Worm (Caenorhabditis elegans): ENCODE measurements around the gene Y110A2AL.6.

DNA sequence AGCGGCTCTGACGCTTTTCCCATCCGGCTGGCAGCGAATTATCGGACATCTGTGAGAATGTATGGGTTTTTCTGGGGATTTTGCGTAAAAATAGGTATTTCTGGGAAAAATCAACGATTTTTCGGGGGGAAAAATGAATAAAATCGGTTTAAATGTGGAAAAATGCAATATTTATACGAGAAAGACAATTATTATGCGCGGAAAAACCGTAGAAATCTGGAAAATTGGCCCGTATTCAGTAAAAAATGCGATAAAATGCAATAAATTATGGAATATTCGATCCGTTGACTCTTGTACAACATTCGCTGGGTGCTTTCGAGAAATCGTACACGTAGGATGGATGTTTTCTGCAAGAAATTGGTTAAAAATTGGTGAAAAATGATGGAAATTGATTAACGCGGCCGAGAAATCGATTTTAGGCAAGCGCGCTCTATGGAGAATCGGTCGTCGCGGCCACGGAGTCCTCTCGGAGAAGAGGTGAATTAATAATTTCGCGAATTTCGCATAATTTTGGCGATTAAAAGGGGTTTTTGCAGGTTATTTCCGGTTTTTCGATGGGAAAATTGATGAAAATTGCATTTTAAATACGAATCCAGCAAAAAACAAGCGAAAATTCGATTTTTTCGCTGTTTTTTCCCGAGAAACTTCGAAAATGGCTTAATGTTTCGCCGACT, 47.7 kb upstream of the Y110A2AL.6 start, which contains the start of gene pinn-1:
- TF ChIP-seq Y53F4B.3 (GFP tag; IDR thresholded peaks at IDR 0.05), result peak; percentile 10; the same call in 1 of the 2 replicates
- peak; percentile 66; the same call in 1 of the 2 replicates for TF ChIP-seq hsf-1 (GFP tag; IDR thresholded peaks at IDR 0.05)
- TF ChIP-seq let-526 (GFP tag; IDR thresholded peaks at IDR 0.05), result peak; percentile 91
- peak; percentile 72 for TF ChIP-seq F52B5.7 (tag; optimal IDR thresholded peaks at IDR 0.05)
- no peak for TF ChIP-seq hmg-20 (GFP tag; IDR thresholded peaks at IDR 0.05)
- peak; percentile 79 for TF ChIP-seq ceh-91 (GFP tag; IDR thresholded peaks at IDR 0.05)
- TF ChIP-seq egrh-3 (GFP tag; IDR thresholded peaks at IDR 0.05), result peak; percentile 52; the same call in 1 of the 2 replicates
